Fruit fly (Drosophila melanogaster): ENCODE results near the gene CG18787.

DNA sequence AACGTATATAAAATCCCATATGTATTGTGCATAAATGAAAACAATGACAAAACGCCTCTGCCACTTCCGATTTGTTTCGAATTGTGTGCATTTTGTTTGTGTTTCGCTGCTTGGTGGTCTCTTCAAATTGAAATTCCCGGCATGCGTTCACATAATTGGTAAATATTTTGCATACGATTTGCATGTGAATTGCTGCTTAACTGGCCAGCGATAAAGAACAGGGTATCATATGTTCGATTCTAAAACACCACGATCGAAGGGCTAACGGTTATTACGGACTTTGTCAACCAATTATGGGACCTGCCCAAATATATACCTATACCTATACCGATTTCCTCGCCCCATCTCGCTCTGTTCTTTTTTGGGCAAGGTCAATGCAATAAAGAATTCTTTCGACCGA is 29.0 kb upstream of the CG18787 start:
- TF ChIP-seq Myc (optimal IDR thresholded peaks at IDR 0.05) (no peak), psq (optimal IDR thresholded peaks at IDR 0.05) (no peak), ttk (optimal IDR thresholded peaks at IDR 0.05) (no peak), h (optimal IDR thresholded peaks at IDR 0.05) (no peak), insv (optimal IDR thresholded peaks at IDR 0.05) (no peak)

Measured in Kc167 (cell line).